Fruit fly (Drosophila melanogaster) whole organism, wandering third instar larva: ENCODE data around the gene Fadd.
A peak's percentile ranks its signal among the peaks of the same experiment; 100 is the strongest.

Experiments used
- Abd-B ChIP-seq: fragments of >200 bp; optimal IDR thresholded peaks from 2 replicates; lab custom pipeline; 2017; ENCODE audit warnings: missing biosample characterization, missing genetic modification characterization
- CG32264 ChIP-seq: fragments of 200-800 bp; sonication (Bioruptor generic); optimal IDR thresholded peaks from 2 replicates; lab custom pipeline; 2016; ENCODE audit warnings: missing biosample characterization, missing genetic modification characterization
- CG9705 ChIP-seq: fragments of 200-800 bp; sonication (Bioruptor generic); optimal IDR thresholded peaks from 2 replicates; lab custom pipeline; 2018; ENCODE audit warnings: missing biosample characterization, mild to moderate bottlenecking, missing genetic modification characterization
- CrebA ChIP-seq: fragments of 200-800 bp; sonication (Bioruptor generic); optimal IDR thresholded peaks from 2 replicates; lab custom pipeline; 2016; ENCODE audit warnings: missing biosample characterization, mild to moderate bottlenecking, missing genetic modification characterization, borderline replicate concordance
- Dfd ChIP-seq: fragments of >200 bp; optimal IDR thresholded peaks from 2 replicates; lab custom pipeline; 2017; ENCODE audit warnings: missing biosample characterization, missing genetic modification characterization
- Dif ChIP-seq: fragments of 200-275, 200-300 bp; sonication (Bioruptor generic); optimal IDR thresholded peaks from 2 replicates; lab custom pipeline; 2018; ENCODE audit warnings: missing biosample characterization, missing genetic modification characterization; ENCODE audit not compliant: partially characterized antibody
- GATAd ChIP-seq: sonication (Bioruptor generic); optimal IDR thresholded peaks from 2 replicates; lab custom pipeline; 2016; ENCODE audit warnings: missing biosample characterization, missing genetic modification characterization
- HLH106 ChIP-seq: fragments of 200-800 bp; optimal IDR thresholded peaks from 3 replicates; lab custom pipeline; 2019; ENCODE audit warnings: missing biosample characterization, mild to moderate bottlenecking, missing genetic modification characterization, moderate library complexity
- Hnf4 ChIP-seq: fragments of 200-800 bp; sonication (Bioruptor generic); optimal IDR thresholded peaks from 2 replicates; lab custom pipeline; 2016; ENCODE audit warnings: missing biosample characterization, mild to moderate bottlenecking, missing genetic modification characterization
- Hr78 ChIP-seq: fragments of >200 bp; optimal IDR thresholded peaks from 2 replicates; lab custom pipeline; 2017; ENCODE audit warnings: missing biosample characterization, missing genetic modification characterization
- Hr83 ChIP-seq: fragments of 200-300 bp; sonication (Bioruptor generic); optimal IDR thresholded peaks from 2 replicates; lab custom pipeline; 2016; ENCODE audit warnings: missing biosample characterization, mild to moderate bottlenecking, missing genetic modification characterization, moderate library complexity; ENCODE audit not compliant: poor library complexity, severe bottlenecking
- Jra ChIP-seq: sonication (Bioruptor generic); optimal IDR thresholded peaks from 2 replicates; lab custom pipeline; 2016; ENCODE audit warnings: missing biosample characterization, missing genetic modification characterization
- Mio ChIP-seq: sonication (Bioruptor generic); optimal IDR thresholded peaks from 2 replicates; lab custom pipeline; 2016; ENCODE audit warnings: missing biosample characterization, missing genetic modification characterization
- Myc ChIP-seq: fragments of >200 bp; optimal IDR thresholded peaks from 2 replicates; lab custom pipeline; 2017
- N ChIP-seq: fragments of >200 bp; optimal IDR thresholded peaks from 2 replicates; lab custom pipeline; 2018; ENCODE audit warnings: missing biosample characterization, missing external identifiers, missing genetic modification characterization
- OdsH ChIP-seq: fragments of 200-800 bp; sonication (Bioruptor generic); optimal IDR thresholded peaks from 2 replicates; lab custom pipeline; 2016; ENCODE audit warnings: missing biosample characterization, mild to moderate bottlenecking, missing genetic modification characterization
- Rel ChIP-seq, 2 experiments: fragments of 200-800 bp; sonication (Bioruptor generic) in 1 of 2; optimal IDR thresholded peaks; 2 replicates in 1 of 2; 3 replicates in 1 of 2; lab custom pipeline; 2016 to 2019; ENCODE audit warnings: mild to moderate bottlenecking in 2 of 2, missing biosample characterization in 2 of 2, missing genetic modification characterization in 2 of 2, moderate library complexity in 1 of 2
- Sp1 ChIP-seq: fragments of 200-800 bp; sonication (Bioruptor generic); optimal IDR thresholded peaks from 3 replicates; lab custom pipeline; 2019; ENCODE audit warnings: missing biosample characterization, mild to moderate bottlenecking, missing genetic modification characterization, moderate library complexity
- br ChIP-seq: fragments of 200-800 bp; sonication (Bioruptor generic); optimal IDR thresholded peaks from 2 replicates; lab custom pipeline; 2016; ENCODE audit warnings: missing biosample characterization, missing genetic modification characterization
- dl ChIP-seq, 2 experiments: fragments of 175-275, 200-275 bp in 1 of 2; fragments of 200-275 bp in 1 of 2; sonication (Bioruptor generic); optimal IDR thresholded peaks; lab custom pipeline; 2018; ENCODE audit warnings: mild to moderate bottlenecking in 2 of 2, missing biosample characterization in 2 of 2, missing genetic modification characterization in 2 of 2, moderate library complexity in 2 of 2; ENCODE audit not compliant: partially characterized antibody in 2 of 2, insufficient read depth in 1 of 2
- dmrt93B ChIP-seq: fragments of 200-800 bp; sonication (Bioruptor generic); optimal IDR thresholded peaks from 2 replicates; lab custom pipeline; 2018; ENCODE audit warnings: missing biosample characterization, mild to moderate bottlenecking, missing genetic modification characterization
- ey ChIP-seq: fragments of 200-800 bp; sonication (Bioruptor generic); optimal IDR thresholded peaks from 2 replicates; lab custom pipeline; 2016; ENCODE audit warnings: missing biosample characterization, missing genetic modification characterization
- foxo ChIP-seq, 2 experiments: fragments of 200-800 bp; sonication (Bioruptor generic); optimal IDR thresholded peaks; 2 replicates in 1 of 2; 3 replicates in 1 of 2; lab custom pipeline; 2016 to 2017; ENCODE audit warnings: missing biosample characterization in 2 of 2, missing genetic modification characterization in 2 of 2
- fru ChIP-seq: fragments of 200-800 bp; sonication (Bioruptor generic); optimal IDR thresholded peaks from 3 replicates; lab custom pipeline; 2016; ENCODE audit warnings: missing biosample characterization, mild to moderate bottlenecking, missing genetic modification characterization
- h ChIP-seq: fragments of 200-800 bp; sonication (Bioruptor generic); optimal IDR thresholded peaks from 3 replicates; lab custom pipeline; 2016; ENCODE audit warnings: missing biosample characterization, mild to moderate bottlenecking, missing genetic modification characterization
- lola ChIP-seq: fragments of >200 bp; optimal IDR thresholded peaks from 2 replicates; lab custom pipeline; 2017; ENCODE audit warnings: missing biosample characterization, missing genetic modification characterization
- pan ChIP-seq: fragments of >200 bp; optimal IDR thresholded peaks from 2 replicates; lab custom pipeline; 2017
- psq ChIP-seq: fragments of 200-800 bp; sonication (Bioruptor generic); optimal IDR thresholded peaks from 3 replicates; lab custom pipeline; 2017; ENCODE audit warnings: missing biosample characterization, mild to moderate bottlenecking, missing genetic modification characterization, moderate library complexity
- rgr ChIP-seq: fragments of 200-800 bp; sonication (Bioruptor generic); optimal IDR thresholded peaks from 3 replicates; lab custom pipeline; 2016; ENCODE audit warnings: missing biosample characterization, mild to moderate bottlenecking, missing genetic modification characterization
- sage ChIP-seq: fragments of 200-800 bp; sonication (Bioruptor generic); optimal IDR thresholded peaks from 2 replicates; lab custom pipeline; 2016; ENCODE audit warnings: missing biosample characterization, mild to moderate bottlenecking, missing genetic modification characterization
- sv ChIP-seq: fragments of 200-800 bp; sonication (Bioruptor generic); optimal IDR thresholded peaks from 3 replicates; lab custom pipeline; 2016; ENCODE audit warnings: missing biosample characterization, missing genetic modification characterization
- tai ChIP-seq: sonication (Bioruptor generic); optimal IDR thresholded peaks from 2 replicates; lab custom pipeline; 2016; ENCODE audit warnings: missing biosample characterization, missing genetic modification characterization
- usp ChIP-seq: fragments of >200 bp; optimal IDR thresholded peaks from 2 replicates; lab custom pipeline; 2017; ENCODE audit warnings: missing biosample characterization, missing genetic modification characterization
- woc ChIP-seq: sonication (Bioruptor generic); optimal IDR thresholded peaks from 2 replicates; lab custom pipeline; 2016; ENCODE audit warnings: missing biosample characterization, mild to moderate bottlenecking, missing genetic modification characterization

Fadd gene

DNA sequence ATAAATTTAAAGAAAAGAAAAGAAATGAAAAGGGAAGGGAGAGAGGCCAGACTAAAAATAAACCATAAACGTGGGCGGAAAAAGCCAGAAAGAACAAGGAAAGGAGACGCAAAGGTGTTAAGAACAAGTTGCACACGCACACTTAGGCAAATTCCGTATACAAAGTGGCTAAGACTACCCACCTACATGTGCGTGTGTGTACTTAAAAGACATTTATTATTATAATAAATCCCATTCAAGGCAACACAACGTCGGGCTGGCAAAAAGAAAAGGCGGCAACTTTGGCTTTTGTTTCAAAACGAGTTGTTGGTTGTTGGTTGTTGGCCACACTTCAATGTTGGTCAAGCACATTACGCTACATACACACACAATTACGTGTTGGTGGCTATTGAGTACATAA, 18.0 kb downstream of the Fadd start:
- no peak for TF ChIP-seq N (GFP tag; lab: Kevin White, UChicago)
- no peak for TF ChIP-seq Hnf4 (GFP tag; lab: Kevin White, UChicago)
- no peak for TF ChIP-seq GATAd (GFP tag; lab: Kevin White, UChicago)
- TF ChIP-seq ey: no peak
- TF ChIP-seq Myc (lab: Kevin White, UChicago): no peak
- TF ChIP-seq br (GFP tag; lab: Kevin White, UChicago): no peak
- TF ChIP-seq Rel (GFP tag; optimal IDR thresholded peaks at IDR 0.05; lab: Kevin White, UChicago): no peak
- no peak for TF ChIP-seq Rel (tag; optimal IDR thresholded peaks at IDR 0.05; lab: Kevin White, UChicago)
- no peak for TF ChIP-seq usp (GFP tag; lab: Kevin White, UChicago)
- TF ChIP-seq Mio (GFP tag; lab: Kevin White, UChicago): no peak
- TF ChIP-seq Dif (GFP tag; lab: Kevin White, UChicago): no peak
- no peak for TF ChIP-seq CG9705
- no peak for TF ChIP-seq dmrt93B
- no peak for TF ChIP-seq CrebA (GFP tag; lab: Kevin White, UChicago)
- TF ChIP-seq sage (GFP tag; lab: Kevin White, UChicago): no peak

DNA sequence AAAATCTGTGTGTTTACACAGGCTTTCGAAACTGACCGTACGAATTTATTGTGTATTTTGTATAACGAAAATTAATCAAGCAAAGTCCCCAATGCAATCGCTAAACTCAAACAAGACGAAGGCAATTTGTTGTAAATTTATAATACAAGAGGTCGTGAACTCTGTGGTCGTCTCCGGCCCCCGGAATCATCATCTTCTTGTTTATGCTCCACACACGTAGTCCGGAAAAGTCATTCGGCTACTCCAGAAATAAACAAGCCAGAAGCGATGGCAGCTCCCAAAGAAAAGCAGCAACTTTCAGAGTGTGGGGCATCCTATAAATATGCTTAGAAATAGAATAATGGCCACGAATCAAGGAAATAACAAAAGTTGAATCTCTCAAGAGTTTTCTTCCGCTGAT, 18.9 kb downstream of the Fadd start:
- no peak for TF ChIP-seq rgr (GFP tag; lab: Kevin White, UChicago)
- no peak for TF ChIP-seq N (GFP tag; lab: Kevin White, UChicago)
- TF ChIP-seq tai (GFP tag; lab: Kevin White, UChicago): no peak
- no peak for TF ChIP-seq foxo (GFP tag; optimal IDR thresholded peaks at IDR 0.05; lab: Kevin White, UChicago)
- TF ChIP-seq lola (GFP tag; lab: Kevin White, UChicago): no peak
- TF ChIP-seq CG9705: no peak
- no peak for TF ChIP-seq Mio (GFP tag; lab: Kevin White, UChicago)
- TF ChIP-seq Sp1 (GFP tag; lab: Kevin White, UChicago): no peak
- TF ChIP-seq br (GFP tag; lab: Kevin White, UChicago): no peak
- no peak for TF ChIP-seq CG32264 (GFP tag; lab: Kevin White, UChicago)
- no peak for TF ChIP-seq OdsH (GFP tag; lab: Kevin White, UChicago)
- no peak for TF ChIP-seq Jra (GFP tag; lab: Kevin White, UChicago)
- TF ChIP-seq Hr78 (GFP tag; lab: Kevin White, UChicago): no peak
- TF ChIP-seq GATAd (GFP tag; lab: Kevin White, UChicago): no peak
- TF ChIP-seq h (GFP tag; lab: Kevin White, UChicago): no peak
- no peak for TF ChIP-seq dmrt93B
- TF ChIP-seq psq (GFP tag; lab: Kevin White, UChicago): no peak
- TF ChIP-seq Rel (GFP tag; optimal IDR thresholded peaks at IDR 0.05; lab: Kevin White, UChicago): no peak
- TF ChIP-seq Rel (tag; optimal IDR thresholded peaks at IDR 0.05; lab: Kevin White, UChicago): no peak
- TF ChIP-seq, all 38 proteins: peak for 0

DNA sequence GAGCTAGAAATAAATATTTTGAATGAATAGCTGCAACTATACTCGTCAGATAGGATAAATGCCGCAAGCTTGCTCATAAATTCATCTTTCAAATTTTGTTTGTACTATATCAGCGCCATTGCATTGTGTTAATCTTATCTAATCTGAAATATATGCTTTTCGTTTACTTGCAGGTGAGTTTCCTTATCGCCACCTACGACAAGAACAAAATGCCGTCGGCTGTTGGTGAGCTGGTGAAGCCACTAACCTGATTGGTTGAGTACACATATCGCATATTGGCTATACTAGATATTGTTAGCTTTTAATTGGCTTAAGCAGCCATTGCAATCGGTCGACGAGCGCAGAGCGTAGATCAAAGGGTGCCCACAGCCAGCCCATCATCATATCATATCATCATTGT, 19.5 kb downstream of the Fadd start:
- TF ChIP-seq fru (GFP tag; lab: Kevin White, UChicago) (no peak), psq (GFP tag; lab: Kevin White, UChicago) (no peak), woc (no peak), N (GFP tag; lab: Kevin White, UChicago) (no peak), sv (GFP tag; lab: Kevin White, UChicago) (no peak), Jra (GFP tag; lab: Kevin White, UChicago) (no peak), rgr (GFP tag; lab: Kevin White, UChicago) (no peak), usp (GFP tag; lab: Kevin White, UChicago) (no peak), pan (lab: Kevin White, UChicago) (no peak), Hnf4 (GFP tag; lab: Kevin White, UChicago) (no peak), Hr78 (GFP tag; lab: Kevin White, UChicago) (no peak)

DNA sequence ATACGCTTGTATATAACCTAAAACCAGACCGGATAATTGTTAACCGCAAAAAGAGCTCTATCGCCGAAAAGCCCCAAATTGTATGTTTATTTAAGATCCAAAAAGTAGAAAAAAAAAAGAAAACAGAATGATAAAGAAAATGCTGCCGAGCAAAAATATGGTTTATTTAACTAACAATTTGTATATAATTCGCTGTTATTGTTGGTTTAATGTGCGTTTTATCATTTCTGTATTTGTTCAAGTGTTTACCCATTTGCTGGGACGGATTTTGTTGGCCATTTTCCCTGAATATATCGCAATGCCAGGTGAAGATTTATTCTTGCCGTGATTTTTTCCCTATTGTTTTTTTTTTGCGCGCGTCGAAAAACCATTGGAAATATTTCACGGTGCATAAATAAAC, 22.8 kb downstream of the Fadd start:
- TF ChIP-seq HLH106 (tag; lab: Kevin White, UChicago): no peak
- TF ChIP-seq lola (GFP tag; lab: Kevin White, UChicago): no peak
- no peak for TF ChIP-seq dl (GFP tag; optimal IDR thresholded peaks at IDR 0.05; lab: Kevin White, UChicago; ENCODE audit: insufficient read depth in 1 of 2, partially characterized antibody in 2 of 2)
- peak; percentile 67 for TF ChIP-seq Hr83 (GFP tag; lab: Kevin White, UChicago)
- TF ChIP-seq rgr (GFP tag; lab: Kevin White, UChicago): peak; percentile 46
- no peak for TF ChIP-seq usp (GFP tag; lab: Kevin White, UChicago)
- no peak for TF ChIP-seq Dfd
- no peak for TF ChIP-seq ey
- peak in 1 of 2 experiments; percentile 0 for TF ChIP-seq foxo (GFP tag; optimal IDR thresholded peaks at IDR 0.05; lab: Kevin White, UChicago)
- TF ChIP-seq sv (GFP tag; lab: Kevin White, UChicago): no peak
- TF ChIP-seq Jra (GFP tag; lab: Kevin White, UChicago): no peak
- peak; percentile 25 for TF ChIP-seq h (GFP tag; lab: Kevin White, UChicago)
- TF ChIP-seq CG9705: no peak
- peak; percentile 26 for TF ChIP-seq OdsH (GFP tag; lab: Kevin White, UChicago)
- no peak for TF ChIP-seq tai (GFP tag; lab: Kevin White, UChicago)
- TF ChIP-seq Abd-B (GFP tag; lab: Kevin White, UChicago): no peak
- no peak for TF ChIP-seq Mio (GFP tag; lab: Kevin White, UChicago)
